Fruit fly (Drosophila melanogaster) whole organism, embryonic: ENCODE data around the gene CG7183.

Source experiments
- BEAF-32 ChIP-seq: fragments of 200-800 bp; sonication (Bioruptor generic); optimal IDR thresholded peaks from 3 replicates; lab custom pipeline; 2017; ENCODE audit warnings: missing biosample characterization, missing genetic modification characterization, mild to moderate bottlenecking, moderate library complexity, missing genetic modification reagents
- CG10209 ChIP-seq: fragments of 200-800 bp; sonication (Bioruptor generic); optimal IDR thresholded peaks from 3 replicates; lab custom pipeline; 2017; ENCODE audit warnings: missing biosample characterization, mild to moderate bottlenecking, missing genetic modification characterization, missing genetic modification reagents
- CG10462 ChIP-seq: fragments of 200-800 bp; sonication (Bioruptor generic); optimal IDR thresholded peaks from 2 replicates; lab custom pipeline; 2016; ENCODE audit warnings: missing biosample characterization, missing genetic modification characterization
- CG11085 ChIP-seq: fragments of 200-800 bp; sonication (Bioruptor generic); IDR thresholded peaks from 2 replicates; pipeline ENCODE4 v1.3.6; 2022; ENCODE audit warnings: missing biosample characterization, missing genetic modification characterization
- CG12236 ChIP-seq: fragments of 200-800 bp; sonication (Bioruptor generic); optimal IDR thresholded peaks from 2 replicates; lab custom pipeline; 2016; ENCODE audit warnings: missing biosample characterization, missing genetic modification characterization
- CG12769 ChIP-seq: fragments of 200-800 bp; sonication (Bioruptor generic); optimal IDR thresholded peaks from 2 replicates; lab custom pipeline; 2019; ENCODE audit warnings: missing biosample characterization, mild to moderate bottlenecking, missing genetic modification characterization, moderate library complexity
- CG13287 ChIP-seq: fragments of 200-800 bp; sonication (Bioruptor generic); IDR thresholded peaks from 2 replicates; pipeline ENCODE4 v1.3.6; 2022; ENCODE audit warnings: missing biosample characterization, missing genetic modification characterization; ENCODE audit not compliant: partially characterized antibody
- CG2120 ChIP-seq: fragments of 200-800 bp; sonication (Bioruptor generic); optimal IDR thresholded peaks from 3 replicates; lab custom pipeline; 2016; ENCODE audit warnings: missing biosample characterization, missing genetic modification characterization
- CG2199 ChIP-seq: fragments of 200-800 bp; sonication (Bioruptor generic); IDR thresholded peaks from 3 replicates; pipeline ENCODE4 v1.3.6; 2022; ENCODE audit warnings: missing biosample characterization, missing genetic modification characterization
- CG2678 ChIP-seq: fragments of 200-800 bp; sonication (Bioruptor generic); optimal IDR thresholded peaks from 3 replicates; lab custom pipeline; 2019; ENCODE audit warnings: missing biosample characterization, mild to moderate bottlenecking, missing genetic modification characterization, moderate library complexity
- CG2875 ChIP-seq: fragments of 200-800 bp; sonication (Bioruptor generic); optimal IDR thresholded peaks from 2 replicates; lab custom pipeline; 2017; ENCODE audit warnings: missing biosample characterization, mild to moderate bottlenecking, missing genetic modification characterization, missing genetic modification reagents
- CG30020 ChIP-seq: fragments of 200-800 bp; optimal IDR thresholded peaks from 2 replicates; lab custom pipeline; 2019; ENCODE audit warnings: missing biosample characterization, mild to moderate bottlenecking, missing genetic modification characterization, moderate library complexity
- CG6254 ChIP-seq: fragments of 200-800 bp; sonication (Bioruptor generic); optimal IDR thresholded peaks from 3 replicates; lab custom pipeline; 2017; ENCODE audit warnings: mild to moderate bottlenecking, missing biosample characterization, missing genetic modification reagents, missing genetic modification characterization
- CG6272 ChIP-seq: fragments of 200-800 bp; sonication (Bioruptor generic); IDR thresholded peaks from 2 replicates; pipeline ENCODE4 v1.3.6; 2022; ENCODE audit warnings: missing biosample characterization, missing genetic modification characterization
- CG6765 ChIP-seq: fragments of 200-800 bp; sonication (Bioruptor generic); optimal IDR thresholded peaks from 3 replicates; lab custom pipeline; 2017; ENCODE audit warnings: missing biosample characterization, mild to moderate bottlenecking, missing genetic modification characterization
- CG7745 ChIP-seq: fragments of 200-800 bp; sonication (Bioruptor generic); optimal IDR thresholded peaks from 2 replicates; lab custom pipeline; 2018; ENCODE audit warnings: missing biosample characterization, mild to moderate bottlenecking, missing genetic modification characterization, moderate library complexity
- CG7987 ChIP-seq: fragments of 200-800 bp; sonication (Bioruptor generic); optimal IDR thresholded peaks from 2 replicates; lab custom pipeline; 2018; ENCODE audit warnings: missing biosample characterization, mild to moderate bottlenecking, missing genetic modification characterization, moderate library complexity
- CG8765 ChIP-seq: fragments of 200-800 bp; sonication (Bioruptor generic); IDR thresholded peaks from 2 replicates; pipeline ENCODE4 v1.3.6; 2022; ENCODE audit warnings: missing biosample characterization, missing genetic modification characterization
- CG9609 ChIP-seq: fragments of 200-800 bp; sonication (Bioruptor generic); optimal IDR thresholded peaks from 3 replicates; lab custom pipeline; 2016; ENCODE audit warnings: missing biosample characterization, missing genetic modification characterization
- CG9797 ChIP-seq: fragments of 200-800 bp; sonication (Bioruptor generic); optimal IDR thresholded peaks from 3 replicates; lab custom pipeline; 2018; ENCODE audit warnings: missing biosample characterization, mild to moderate bottlenecking, missing genetic modification characterization
- Doc2 ChIP-seq: fragments of 200-800 bp; sonication (Bioruptor generic); IDR thresholded peaks from 2 replicates; pipeline ENCODE4 v1.3.6; 2022; ENCODE audit warnings: missing biosample characterization, missing genetic modification characterization
- Dref ChIP-seq: fragments of 200-800 bp; sonication (Bioruptor generic); IDR thresholded peaks from 2 replicates; pipeline ENCODE4 v1.3.6; 2022; ENCODE audit warnings: missing biosample characterization, missing genetic modification characterization
- HHEX ChIP-seq: fragments of 200-800 bp; sonication (Bioruptor generic); optimal IDR thresholded peaks from 3 replicates; lab custom pipeline; 2017; ENCODE audit warnings: missing biosample characterization, mild to moderate bottlenecking, missing genetic modification characterization, missing genetic modification reagents
- Hr3 ChIP-seq: fragments of 200-800 bp; sonication (Bioruptor generic); optimal IDR thresholded peaks from 3 replicates; lab custom pipeline; 2016; ENCODE audit warnings: missing biosample characterization, missing genetic modification characterization
- Med ChIP-seq: fragments of 200-800 bp; sonication (Bioruptor generic); peaks from one replicate; lab custom pipeline; 2016; ENCODE audit warnings: missing biosample characterization, missing genetic modification characterization, mild to moderate bottlenecking, inconsistent platforms, moderate library complexity
- Nf-YB ChIP-seq: fragments of 200-800 bp; sonication (Bioruptor generic); optimal IDR thresholded peaks from 3 replicates; lab custom pipeline; 2019; ENCODE audit warnings: missing biosample characterization, mild to moderate bottlenecking, missing genetic modification characterization, moderate library complexity
- PHDP ChIP-seq: fragments of 200-800 bp; sonication (Bioruptor generic); optimal IDR thresholded peaks from 3 replicates; lab custom pipeline; 2018; ENCODE audit warnings: missing biosample characterization, mild to moderate bottlenecking, missing genetic modification characterization, moderate library complexity
- Sry-δ ChIP-seq: fragments of 200-800 bp; sonication (Bioruptor generic); optimal IDR thresholded peaks from 2 replicates; lab custom pipeline; 2016; ENCODE audit warnings: missing biosample characterization, missing genetic modification characterization
- amos ChIP-seq: fragments of 200-800 bp; sonication (Bioruptor generic); IDR thresholded peaks from 2 replicates; pipeline ENCODE4 v1.3.6; 2022; ENCODE audit warnings: missing biosample characterization, missing genetic modification characterization; ENCODE audit not compliant: partially characterized antibody
- chif ChIP-seq, 2 experiments: fragments of 200-800 bp; sonication (Bioruptor generic); optimal IDR thresholded peaks; 3 replicates each; lab custom pipeline; 2016; ENCODE audit warnings: missing biosample characterization in 2 of 2, missing genetic modification characterization in 2 of 2
- crp ChIP-seq, 2 experiments: fragments of 200-800 bp; sonication (Bioruptor generic); optimal IDR thresholded peaks; 2 replicates in 1 of 2; 3 replicates in 1 of 2; lab custom pipeline; 2017; ENCODE audit warnings: missing biosample characterization in 2 of 2, missing genetic modification characterization in 2 of 2, mild to moderate bottlenecking in 1 of 2, moderate library complexity in 1 of 2
- dpn ChIP-seq, 2 experiments: fragments of 200-800 bp; sonication (Bioruptor generic); optimal IDR thresholded peaks; 3 replicates each; lab custom pipeline; 2016; ENCODE audit warnings: missing biosample characterization in 2 of 2, missing genetic modification characterization in 2 of 2
- esg ChIP-seq: fragments of 200-800 bp; sonication (Bioruptor generic); conservative IDR thresholded peaks from 2 replicates; pipeline ENCODE4 v1.3.6; 2022; ENCODE audit warnings: missing biosample characterization, missing genetic modification characterization
- gcm ChIP-seq: fragments of 200-800 bp; sonication (Bioruptor generic); optimal IDR thresholded peaks from 2 replicates; lab custom pipeline; 2019; ENCODE audit warnings: missing biosample characterization, mild to moderate bottlenecking, missing genetic modification characterization, moderate library complexity
- grn ChIP-seq: fragments of 200-800 bp; sonication (Bioruptor generic); optimal IDR thresholded peaks from 3 replicates; lab custom pipeline; 2017; ENCODE audit warnings: missing biosample characterization, missing genetic modification characterization
- gsb-n ChIP-seq: fragments of 200-800 bp; sonication (Bioruptor generic); optimal IDR thresholded peaks from 3 replicates; lab custom pipeline; 2018; ENCODE audit warnings: missing biosample characterization, mild to moderate bottlenecking, missing genetic modification characterization
- gt ChIP-seq: fragments of 200-800 bp; sonication (Bioruptor generic); IDR thresholded peaks from 2 replicates; pipeline ENCODE4 v1.3.6; 2022; ENCODE audit warnings: missing biosample characterization, missing genetic modification characterization
- hbn ChIP-seq: fragments of 200-800 bp; sonication (Bioruptor generic); IDR thresholded peaks from 2 replicates; pipeline ENCODE4 v1.3.6; 2022; ENCODE audit warnings: missing biosample characterization, missing genetic modification characterization; ENCODE audit not compliant: partially characterized antibody
- jumu ChIP-seq: fragments of 200-800 bp; sonication (Bioruptor generic); optimal IDR thresholded peaks from 3 replicates; lab custom pipeline; 2016; ENCODE audit warnings: missing biosample characterization, missing genetic modification characterization
- kni ChIP-seq: fragments of 200-800 bp; sonication (Bioruptor generic); optimal IDR thresholded peaks from 3 replicates; lab custom pipeline; 2017; ENCODE audit warnings: mild to moderate bottlenecking, missing biosample characterization, missing genetic modification reagents, missing genetic modification characterization
- knrl ChIP-seq: fragments of 200-800 bp; sonication (Bioruptor generic); IDR thresholded peaks from 3 replicates; pipeline ENCODE4 v1.3.6; 2022; ENCODE audit warnings: missing biosample characterization, missing genetic modification characterization; ENCODE audit not compliant: partially characterized antibody
- pfk ChIP-seq: fragments of 200-800 bp; sonication (Bioruptor generic); optimal IDR thresholded peaks from 2 replicates; lab custom pipeline; 2018; ENCODE audit warnings: missing biosample characterization, mild to moderate bottlenecking, missing genetic modification characterization, moderate library complexity
- pzg ChIP-seq: fragments of 200-800 bp; sonication (Bioruptor generic); optimal IDR thresholded peaks from 3 replicates; lab custom pipeline; 2018; ENCODE audit warnings: missing biosample characterization, mild to moderate bottlenecking, missing genetic modification characterization, moderate library complexity
- repo ChIP-seq: fragments of 200-800 bp; sonication (Bioruptor generic); optimal IDR thresholded peaks from 2 replicates; lab custom pipeline; 2016; ENCODE audit warnings: missing biosample characterization, missing genetic modification characterization
- row ChIP-seq: fragments of 200-800 bp; sonication (Bioruptor generic); IDR thresholded peaks from 3 replicates; pipeline ENCODE4 v1.3.6; 2022; ENCODE audit warnings: missing biosample characterization, missing genetic modification characterization
- sc ChIP-seq, 3 experiments: fragments of >200 bp in 2 of 3; fragments of 200-800 bp in 1 of 3; sonication (Bioruptor generic) in 1 of 3; optimal IDR thresholded peaks; 2 replicates in 2 of 3; 3 replicates in 1 of 3; lab custom pipeline; 2017; ENCODE audit warnings: mild to moderate bottlenecking in 1 of 3, missing biosample characterization in 1 of 3, missing genetic modification characterization in 1 of 3, missing genetic modification reagents in 1 of 3
- slbo ChIP-seq: fragments of 200-800 bp; sonication (Bioruptor generic); IDR thresholded peaks from 2 replicates; pipeline ENCODE4 v1.3.6; 2022; ENCODE audit warnings: missing biosample characterization, missing genetic modification characterization
- unpg ChIP-seq: fragments of 200-800 bp; sonication (Bioruptor generic); optimal IDR thresholded peaks from 3 replicates; lab custom pipeline; 2018; ENCODE audit warnings: missing biosample characterization, mild to moderate bottlenecking, missing genetic modification characterization, moderate library complexity
- zfh2 ChIP-seq: fragments of 200-800 bp; sonication (Bioruptor generic); optimal IDR thresholded peaks from 2 replicates; lab custom pipeline; 2016; ENCODE audit warnings: missing biosample characterization, missing genetic modification characterization

Gene CG7183

dm6 chr3R:18185385-18185784, 35.1 kb downstream of the CG7183 start, which contains the start of the genes Arp5 and CG7208 (continued):
- TF ChIP-seq CG12769 (tag; lab: Kevin White, UChicago), result no peak
- TF ChIP-seq sc (optimal IDR thresholded peaks at IDR 0.05; lab: Kevin White, UChicago), result no peak
- peak; percentile 47 for TF ChIP-seq sc (GFP tag; optimal IDR thresholded peaks at IDR 0.05; lab: Kevin White, UChicago)
- peak; percentile 91 for TF ChIP-seq CG2120 (GFP tag; lab: Kevin White, UChicago)
- no peak for TF ChIP-seq hbn
- no peak for TF ChIP-seq CG2199
- peak; percentile 61 for TF ChIP-seq HHEX (GFP tag; lab: Kevin White, UChicago)
- peak; percentile 85 for TF ChIP-seq slbo
- peak; percentile 49 for TF ChIP-seq jumu (GFP tag; lab: Kevin White, UChicago)
- TF ChIP-seq esg, result peak; percentile 50
- TF ChIP-seq dpn (GFP tag; optimal IDR thresholded peaks at IDR 0.05; lab: Kevin White, UChicago), result peak; percentile 72 to 85
- peak; percentile 31 for TF ChIP-seq CG9609 (GFP tag; lab: Kevin White, UChicago)
- TF ChIP-seq gcm (GFP tag; lab: Kevin White, UChicago), result no peak
- TF ChIP-seq PHDP (tag; lab: Kevin White, UChicago), result peak; percentile 76
- TF ChIP-seq CG6254 (GFP tag; lab: Kevin White, UChicago), result peak; percentile 16
- no peak for TF ChIP-seq CG30020
- TF ChIP-seq gsb-n (tag; lab: Kevin White, UChicago), result peak; percentile 57
- TF ChIP-seq CG12236 (GFP tag; lab: Kevin White, UChicago), result no peak
- TF ChIP-seq CG11085 (GFP tag; lab: Robert Waterston, UW), result peak; percentile 59
- TF ChIP-seq Hr3, result peak; percentile 75
- TF ChIP-seq CG7987 (GFP tag; lab: Kevin White, UChicago), result peak; percentile 15
- peak; percentile 32 for TF ChIP-seq Sry-δ (GFP tag; lab: Kevin White, UChicago)
- no peak for TF ChIP-seq CG8765 (GFP tag; lab: Robert Waterston, UW)
- TF ChIP-seq CG2678 (tag; lab: Kevin White, UChicago), result no peak
- TF ChIP-seq knrl (GFP tag; lab: Robert Waterston, UW), result no peak
- TF ChIP-seq Nf-YB, result peak; percentile 52
- TF ChIP-seq CG10209 (GFP tag; lab: Kevin White, UChicago), result peak; percentile 68

DNA sequence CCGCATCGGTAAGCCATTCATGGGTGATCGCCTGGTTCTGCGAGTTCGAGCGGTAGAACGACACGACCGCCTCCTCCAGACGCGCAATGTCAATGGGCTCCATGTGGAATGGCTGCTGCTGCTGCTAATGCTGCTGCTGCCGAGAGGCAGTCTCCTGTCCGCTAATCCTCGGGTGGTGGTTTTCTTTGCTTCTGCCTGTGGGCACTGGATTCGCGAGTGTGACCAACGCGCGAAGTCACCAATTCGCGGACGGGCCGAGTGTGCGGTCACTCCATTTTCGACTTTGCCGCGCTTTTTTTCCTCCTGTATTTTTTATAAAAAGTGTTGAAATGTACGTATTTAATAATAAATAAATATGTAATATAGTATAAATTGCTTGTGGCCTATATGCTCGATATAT, 37.3 kb downstream of the CG7183 start, which contains the start of gene cdm:
Gene cdm (minus strand): TSS at position 236 of the 400 bp plus-strand sequence.
- TF ChIP-seq Doc2 (GFP tag; lab: Robert Waterston, UW), result no peak
- TF ChIP-seq unpg (GFP tag; lab: Kevin White, UChicago), result no peak
- TF ChIP-seq crp (GFP tag; optimal IDR thresholded peaks at IDR 0.05; lab: Kevin White, UChicago), result no peak
- no peak for TF ChIP-seq kni
- TF ChIP-seq pzg (GFP tag; lab: Kevin White, UChicago), result peak; percentile 73
- no peak for TF ChIP-seq CG7745 (tag; lab: Kevin White, UChicago)
- no peak for TF ChIP-seq CG2875 (GFP tag; lab: Kevin White, UChicago)
- 0 out of 2 replicates have a peak, but pooled peaks have one; percentile 3 for TF ChIP-seq amos (GFP tag; lab: Robert Waterston, UW)
- 0 out of 2 replicates have a peak, but pooled peaks have one; percentile 37 for TF ChIP-seq CG13287
- no peak for TF ChIP-seq repo (GFP tag; lab: Kevin White, UChicago)
- no peak for TF ChIP-seq gt (GFP tag; lab: Robert Waterston, UW)
- TF ChIP-seq BEAF-32, result peak; percentile 10
- TF ChIP-seq row (GFP tag; lab: Robert Waterston, UW), result peak; percentile 51
- TF ChIP-seq CG9797, result peak; percentile 84
- no peak for TF ChIP-seq grn
- TF ChIP-seq CG6765, result peak; percentile 6
- no peak for TF ChIP-seq zfh2 (GFP tag; lab: Kevin White, UChicago)
- TF ChIP-seq pfk (GFP tag; lab: Kevin White, UChicago), result no peak
- TF ChIP-seq Dref (GFP tag; lab: Robert Waterston, UW), result peak; percentile 31; the same call in 1 of the 2 replicates
- no peak for TF ChIP-seq CG6272 (GFP tag; lab: Robert Waterston, UW)
- peak; percentile 80 for TF ChIP-seq Med (GFP tag; lab: Kevin White, UChicago)
- no peak for TF ChIP-seq CG10462 (GFP tag; lab: Kevin White, UChicago)
- 0 out of 3 replicates have a peak, but pooled peaks have one; percentile 37 for TF ChIP-seq CG2199
- TF ChIP-seq chif (GFP tag; optimal IDR thresholded peaks at IDR 0.05; lab: Kevin White, UChicago), result no peak
